Worm (Caenorhabditis elegans) whole organism, mixed stage, embryonic: ENCODE measurements around the gene H20J04.9.

Experiments used
- blmp-1 ChIP-seq: fragments of 150-350 bp; optimal IDR thresholded peaks from 2 replicates; lab custom pipeline; 2014; ENCODE audit warnings: missing biosample characterization, missing genetic modification characterization
- elt-3 ChIP-seq: fragments of 150-350 bp; optimal IDR thresholded peaks from 2 replicates; lab custom pipeline; 2014; ENCODE audit warnings: missing biosample characterization, missing genetic modification characterization
- mep-1 ChIP-seq: fragments of 150-350 bp; optimal IDR thresholded peaks from 2 replicates; lab custom pipeline; 2017; ENCODE audit warnings: missing biosample characterization, missing genetic modification reagents, missing genetic modification characterization, inconsistent platforms
- pha-4 ChIP-seq: fragments of 150-350 bp; optimal IDR thresholded peaks from 2 replicates; lab custom pipeline; 2018; ENCODE audit warnings: missing biosample characterization, missing genetic modification reagents, missing genetic modification characterization
- unc-62 ChIP-seq: fragments of 150-350 bp; optimal IDR thresholded peaks from 2 replicates; lab custom pipeline; 2014; ENCODE audit warnings: missing biosample characterization, missing genetic modification reagents, missing genetic modification characterization

DNA sequence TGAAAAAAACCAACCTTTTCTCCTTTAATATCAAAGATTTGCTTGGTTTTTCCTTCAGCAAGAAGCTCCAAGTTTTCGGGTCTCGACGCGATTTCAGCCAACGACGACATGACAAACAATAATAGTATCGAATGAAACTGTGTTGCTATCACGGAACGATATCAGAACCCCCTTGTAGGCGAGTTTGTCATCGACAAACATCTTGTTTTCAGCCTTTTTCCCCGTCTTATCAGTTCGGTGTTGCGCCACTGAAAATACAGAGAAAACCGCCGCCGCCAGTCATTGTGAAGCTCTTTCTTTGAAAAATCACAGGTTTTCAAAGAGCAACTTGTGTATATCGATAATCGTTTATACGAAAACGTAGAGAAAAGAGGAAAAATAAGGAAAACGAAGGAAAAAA is 21.4 kb downstream of the H20J04.9 start, which contains the start of gene paic-1:
- TF ChIP-seq pha-4 (tag; lab: Kevin White, UChicago) (no peak), mep-1 (tag; lab: Kevin White, UChicago) (no peak), elt-3 (tag; lab: Kevin White, UChicago) (no peak), unc-62 (no peak), blmp-1 (tag; lab: Kevin White, UChicago) (no peak)
